Fruit fly (Drosophila melanogaster) whole organism, wandering third instar larva: ENCODE results near the gene xit.
A peak's percentile ranks its signal among the peaks of the same experiment; 100 is the strongest.

Experiments
- Abd-B ChIP-seq: fragments of >200 bp; optimal IDR thresholded peaks from 2 replicates; lab custom pipeline; 2017; ENCODE audit warnings: missing biosample characterization, missing genetic modification characterization
- CG32264 ChIP-seq: fragments of 200-800 bp; sonication (Bioruptor generic); optimal IDR thresholded peaks from 2 replicates; lab custom pipeline; 2016; ENCODE audit warnings: missing biosample characterization, missing genetic modification characterization
- Dfd ChIP-seq: fragments of >200 bp; optimal IDR thresholded peaks from 2 replicates; lab custom pipeline; 2017; ENCODE audit warnings: missing biosample characterization, missing genetic modification characterization
- Dif ChIP-seq: fragments of 200-275, 200-300 bp; sonication (Bioruptor generic); optimal IDR thresholded peaks from 2 replicates; lab custom pipeline; 2018; ENCODE audit warnings: missing biosample characterization, missing genetic modification characterization; ENCODE audit not compliant: partially characterized antibody
- GATAd ChIP-seq: sonication (Bioruptor generic); optimal IDR thresholded peaks from 2 replicates; lab custom pipeline; 2016; ENCODE audit warnings: missing biosample characterization, missing genetic modification characterization
- HLH106 ChIP-seq: fragments of 200-800 bp; optimal IDR thresholded peaks from 3 replicates; lab custom pipeline; 2019; ENCODE audit warnings: missing biosample characterization, mild to moderate bottlenecking, missing genetic modification characterization, moderate library complexity
- Hnf4 ChIP-seq: fragments of 200-800 bp; sonication (Bioruptor generic); optimal IDR thresholded peaks from 2 replicates; lab custom pipeline; 2016; ENCODE audit warnings: missing biosample characterization, mild to moderate bottlenecking, missing genetic modification characterization
- Hr83 ChIP-seq: fragments of 200-300 bp; sonication (Bioruptor generic); optimal IDR thresholded peaks from 2 replicates; lab custom pipeline; 2016; ENCODE audit warnings: missing biosample characterization, mild to moderate bottlenecking, missing genetic modification characterization, moderate library complexity; ENCODE audit not compliant: poor library complexity, severe bottlenecking
- Jra ChIP-seq: sonication (Bioruptor generic); optimal IDR thresholded peaks from 2 replicates; lab custom pipeline; 2016; ENCODE audit warnings: missing biosample characterization, missing genetic modification characterization
- Mio ChIP-seq: sonication (Bioruptor generic); optimal IDR thresholded peaks from 2 replicates; lab custom pipeline; 2016; ENCODE audit warnings: missing biosample characterization, missing genetic modification characterization
- Myc ChIP-seq: fragments of >200 bp; optimal IDR thresholded peaks from 2 replicates; lab custom pipeline; 2017
- N ChIP-seq: fragments of >200 bp; optimal IDR thresholded peaks from 2 replicates; lab custom pipeline; 2018; ENCODE audit warnings: missing biosample characterization, missing external identifiers, missing genetic modification characterization
- OdsH ChIP-seq: fragments of 200-800 bp; sonication (Bioruptor generic); optimal IDR thresholded peaks from 2 replicates; lab custom pipeline; 2016; ENCODE audit warnings: missing biosample characterization, mild to moderate bottlenecking, missing genetic modification characterization
- Rel ChIP-seq, 2 experiments: fragments of 200-800 bp; sonication (Bioruptor generic) in 1 of 2; optimal IDR thresholded peaks; 2 replicates in 1 of 2; 3 replicates in 1 of 2; lab custom pipeline; 2016 to 2019; ENCODE audit warnings: mild to moderate bottlenecking in 2 of 2, missing biosample characterization in 2 of 2, missing genetic modification characterization in 2 of 2, moderate library complexity in 1 of 2
- Sp1 ChIP-seq: fragments of 200-800 bp; sonication (Bioruptor generic); optimal IDR thresholded peaks from 3 replicates; lab custom pipeline; 2019; ENCODE audit warnings: missing biosample characterization, mild to moderate bottlenecking, missing genetic modification characterization, moderate library complexity
- Vsx2 ChIP-seq: fragments of 200-300, 225-300 bp; sonication (Bioruptor generic); optimal IDR thresholded peaks from 2 replicates; lab custom pipeline; 2018; ENCODE audit warnings: missing biosample characterization, missing genetic modification characterization; ENCODE audit not compliant: partially characterized antibody
- br ChIP-seq: fragments of 200-800 bp; sonication (Bioruptor generic); optimal IDR thresholded peaks from 2 replicates; lab custom pipeline; 2016; ENCODE audit warnings: missing biosample characterization, missing genetic modification characterization
- dl ChIP-seq, 2 experiments: fragments of 175-275, 200-275 bp in 1 of 2; fragments of 200-275 bp in 1 of 2; sonication (Bioruptor generic); optimal IDR thresholded peaks; lab custom pipeline; 2018; ENCODE audit warnings: mild to moderate bottlenecking in 2 of 2, missing biosample characterization in 2 of 2, missing genetic modification characterization in 2 of 2, moderate library complexity in 2 of 2; ENCODE audit not compliant: partially characterized antibody in 2 of 2, insufficient read depth in 1 of 2
- dmrt93B ChIP-seq: fragments of 200-800 bp; sonication (Bioruptor generic); optimal IDR thresholded peaks from 2 replicates; lab custom pipeline; 2018; ENCODE audit warnings: missing biosample characterization, mild to moderate bottlenecking, missing genetic modification characterization
- dsf ChIP-seq: sonication (Bioruptor generic); optimal IDR thresholded peaks from 2 replicates; lab custom pipeline; 2016; ENCODE audit warnings: missing biosample characterization, missing genetic modification characterization, borderline replicate concordance
- ey ChIP-seq: fragments of 200-800 bp; sonication (Bioruptor generic); optimal IDR thresholded peaks from 2 replicates; lab custom pipeline; 2016; ENCODE audit warnings: missing biosample characterization, missing genetic modification characterization
- foxo ChIP-seq, 2 experiments: fragments of 200-800 bp; sonication (Bioruptor generic); optimal IDR thresholded peaks; 2 replicates in 1 of 2; 3 replicates in 1 of 2; lab custom pipeline; 2016 to 2017; ENCODE audit warnings: missing biosample characterization in 2 of 2, missing genetic modification characterization in 2 of 2
- fru ChIP-seq: fragments of 200-800 bp; sonication (Bioruptor generic); optimal IDR thresholded peaks from 3 replicates; lab custom pipeline; 2016; ENCODE audit warnings: missing biosample characterization, mild to moderate bottlenecking, missing genetic modification characterization
- h ChIP-seq: fragments of 200-800 bp; sonication (Bioruptor generic); optimal IDR thresholded peaks from 3 replicates; lab custom pipeline; 2016; ENCODE audit warnings: missing biosample characterization, mild to moderate bottlenecking, missing genetic modification characterization
- lola ChIP-seq: fragments of >200 bp; optimal IDR thresholded peaks from 2 replicates; lab custom pipeline; 2017; ENCODE audit warnings: missing biosample characterization, missing genetic modification characterization
- pan ChIP-seq: fragments of >200 bp; optimal IDR thresholded peaks from 2 replicates; lab custom pipeline; 2017
- psq ChIP-seq: fragments of 200-800 bp; sonication (Bioruptor generic); optimal IDR thresholded peaks from 3 replicates; lab custom pipeline; 2017; ENCODE audit warnings: missing biosample characterization, mild to moderate bottlenecking, missing genetic modification characterization, moderate library complexity
- rgr ChIP-seq: fragments of 200-800 bp; sonication (Bioruptor generic); optimal IDR thresholded peaks from 3 replicates; lab custom pipeline; 2016; ENCODE audit warnings: missing biosample characterization, mild to moderate bottlenecking, missing genetic modification characterization
- sage ChIP-seq: fragments of 200-800 bp; sonication (Bioruptor generic); optimal IDR thresholded peaks from 2 replicates; lab custom pipeline; 2016; ENCODE audit warnings: missing biosample characterization, mild to moderate bottlenecking, missing genetic modification characterization
- sv ChIP-seq: fragments of 200-800 bp; sonication (Bioruptor generic); optimal IDR thresholded peaks from 3 replicates; lab custom pipeline; 2016; ENCODE audit warnings: missing biosample characterization, missing genetic modification characterization
- tai ChIP-seq: sonication (Bioruptor generic); optimal IDR thresholded peaks from 2 replicates; lab custom pipeline; 2016; ENCODE audit warnings: missing biosample characterization, missing genetic modification characterization
- usp ChIP-seq: fragments of >200 bp; optimal IDR thresholded peaks from 2 replicates; lab custom pipeline; 2017; ENCODE audit warnings: missing biosample characterization, missing genetic modification characterization
- woc ChIP-seq: sonication (Bioruptor generic); optimal IDR thresholded peaks from 2 replicates; lab custom pipeline; 2016; ENCODE audit warnings: missing biosample characterization, mild to moderate bottlenecking, missing genetic modification characterization

Gene xit

DNA sequence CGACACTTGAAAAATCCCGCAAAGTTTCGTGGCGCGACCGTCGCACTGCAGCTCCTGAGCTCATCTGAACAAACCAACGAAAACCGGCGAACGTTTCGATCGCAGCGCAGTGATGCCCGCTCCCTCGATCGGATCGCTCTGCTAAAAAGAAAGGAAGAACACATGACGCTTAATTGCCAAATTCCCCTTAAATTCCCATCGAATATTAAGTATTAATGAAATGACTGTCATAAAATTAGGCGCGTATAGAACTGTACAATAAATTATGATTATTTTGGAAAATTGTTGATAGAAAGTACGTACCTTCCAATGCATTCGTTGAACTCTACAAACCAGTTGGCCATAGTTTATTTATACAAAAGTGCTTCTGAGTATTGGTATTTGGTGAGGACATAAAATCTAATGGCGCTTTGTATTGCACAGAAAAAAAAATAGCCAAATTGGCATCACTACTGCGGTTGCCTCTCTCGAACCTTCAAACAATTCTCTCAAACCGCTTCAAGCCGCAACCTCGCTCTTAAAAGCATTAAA is 41.1 kb upstream of the xit start, which contains the start of gene shf:
shf (minus strand) TSS at position 51 of the 531 bp plus-strand sequence.
- TF ChIP-seq Myc (lab: Kevin White, UChicago), result peak; percentile 94
- no peak for TF ChIP-seq Hnf4 (GFP tag; lab: Kevin White, UChicago)
- peak; percentile 35 for TF ChIP-seq HLH106 (tag; lab: Kevin White, UChicago)
- peak; percentile 29 for TF ChIP-seq ey
- TF ChIP-seq sage, result no peak
- TF ChIP-seq OdsH (GFP tag; lab: Kevin White, UChicago), result peak; percentile 8
- TF ChIP-seq rgr (GFP tag; lab: Kevin White, UChicago), result peak; percentile 5
- TF ChIP-seq sv, result no peak
- no peak for TF ChIP-seq Rel (GFP tag; optimal IDR thresholded peaks at IDR 0.05; lab: Kevin White, UChicago)
- TF ChIP-seq Rel (tag; optimal IDR thresholded peaks at IDR 0.05; lab: Kevin White, UChicago), result peak; percentile 87
- TF ChIP-seq woc (GFP tag; lab: Kevin White, UChicago), result peak; percentile 79
- TF ChIP-seq dl (GFP tag; optimal IDR thresholded peaks at IDR 0.05; lab: Kevin White, UChicago; ENCODE audit: insufficient read depth in 1 of 2, partially characterized antibody in 2 of 2), result no peak

DNA sequence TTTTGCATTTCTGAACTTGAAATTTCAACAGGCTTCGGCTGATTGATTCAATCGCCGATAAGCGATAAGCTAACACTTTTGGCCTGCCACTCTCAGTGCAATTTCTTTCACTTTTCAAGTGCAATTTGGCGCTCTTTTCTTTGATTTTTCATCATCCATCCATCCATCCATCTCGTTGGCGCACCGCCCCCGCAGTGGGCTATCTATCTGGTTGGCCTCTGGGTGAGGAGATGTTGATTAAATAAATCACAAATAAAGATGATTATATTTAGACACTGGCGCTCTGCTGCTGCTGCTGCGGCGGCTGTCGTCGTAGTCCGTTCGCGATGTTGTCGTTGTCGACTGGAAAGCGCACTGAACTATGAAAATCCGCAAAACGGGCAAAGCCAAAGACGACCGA is 29.9 kb upstream of the xit start:
- TF ChIP-seq pan (lab: Kevin White, UChicago), result no peak
- TF ChIP-seq Jra (GFP tag; lab: Kevin White, UChicago), result no peak
- no peak for TF ChIP-seq Vsx2 (GFP tag; lab: Kevin White, UChicago)
- TF ChIP-seq GATAd (GFP tag; lab: Kevin White, UChicago), result no peak
- no peak for TF ChIP-seq tai
- no peak for TF ChIP-seq Hr83 (GFP tag; lab: Kevin White, UChicago)
- no peak for TF ChIP-seq Mio (GFP tag; lab: Kevin White, UChicago)
- TF ChIP-seq dsf (GFP tag; lab: Kevin White, UChicago), result no peak
- TF ChIP-seq Abd-B (GFP tag; lab: Kevin White, UChicago), result no peak
- no peak for TF ChIP-seq usp

DNA sequence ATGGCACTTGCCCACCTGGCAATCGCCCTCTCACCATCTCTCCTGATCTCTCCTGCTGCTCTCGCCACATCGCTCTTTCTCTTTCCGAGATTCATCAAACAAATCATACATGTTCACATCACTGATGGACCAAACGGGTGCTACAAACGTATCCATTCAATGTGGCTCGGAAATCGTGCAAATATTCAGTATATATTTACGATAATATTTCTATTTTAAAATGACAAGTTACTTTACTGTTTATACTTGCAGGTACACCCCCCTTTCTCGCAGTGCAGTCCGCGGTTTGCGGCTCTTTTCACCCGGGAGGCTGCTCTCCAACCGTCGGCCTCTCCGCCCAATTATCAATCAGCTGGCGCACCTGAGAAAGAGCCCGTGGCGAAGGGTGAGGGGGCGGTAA is 29.3 kb upstream of the xit start:
- peak; percentile 50 for TF ChIP-seq HLH106 (tag; lab: Kevin White, UChicago)
- peak; percentile 78 for TF ChIP-seq rgr (GFP tag; lab: Kevin White, UChicago)
- TF ChIP-seq Hr83 (GFP tag; lab: Kevin White, UChicago), result no peak
- peak; percentile 22 for TF ChIP-seq sage
- no peak for TF ChIP-seq N
- TF ChIP-seq lola (GFP tag; lab: Kevin White, UChicago), result no peak
- TF ChIP-seq OdsH (GFP tag; lab: Kevin White, UChicago), result peak; percentile 74
- no peak for TF ChIP-seq Rel (GFP tag; optimal IDR thresholded peaks at IDR 0.05; lab: Kevin White, UChicago)
- TF ChIP-seq Rel (tag; optimal IDR thresholded peaks at IDR 0.05; lab: Kevin White, UChicago), result no peak
- no peak for TF ChIP-seq pan (lab: Kevin White, UChicago)
- no peak for TF ChIP-seq usp
- peak; percentile 55 for TF ChIP-seq Sp1
- TF ChIP-seq Dif (GFP tag; lab: Kevin White, UChicago), result peak; percentile 2
- no peak for TF ChIP-seq Mio (GFP tag; lab: Kevin White, UChicago)
- peak; percentile 33 for TF ChIP-seq woc (GFP tag; lab: Kevin White, UChicago)
- TF ChIP-seq foxo (GFP tag; optimal IDR thresholded peaks at IDR 0.05; lab: Kevin White, UChicago), result peak in 1 of 2 experiments; percentile 74
- TF ChIP-seq Hnf4 (GFP tag; lab: Kevin White, UChicago), result no peak
- peak; percentile 65 for TF ChIP-seq br (GFP tag; lab: Kevin White, UChicago)
- no peak for TF ChIP-seq fru (GFP tag; lab: Kevin White, UChicago)
- peak; percentile 12 for TF ChIP-seq CG32264 (GFP tag; lab: Kevin White, UChicago)
- no peak for TF ChIP-seq GATAd (GFP tag; lab: Kevin White, UChicago)
- peak; percentile 54 for TF ChIP-seq psq (GFP tag; lab: Kevin White, UChicago)
- peak; percentile 71 for TF ChIP-seq ey
- no peak for TF ChIP-seq Dfd (GFP tag; lab: Kevin White, UChicago)
- peak; percentile 76 for TF ChIP-seq h (GFP tag; lab: Kevin White, UChicago)
- peak; percentile 41 for TF ChIP-seq dmrt93B (GFP tag; lab: Kevin White, UChicago)

DNA sequence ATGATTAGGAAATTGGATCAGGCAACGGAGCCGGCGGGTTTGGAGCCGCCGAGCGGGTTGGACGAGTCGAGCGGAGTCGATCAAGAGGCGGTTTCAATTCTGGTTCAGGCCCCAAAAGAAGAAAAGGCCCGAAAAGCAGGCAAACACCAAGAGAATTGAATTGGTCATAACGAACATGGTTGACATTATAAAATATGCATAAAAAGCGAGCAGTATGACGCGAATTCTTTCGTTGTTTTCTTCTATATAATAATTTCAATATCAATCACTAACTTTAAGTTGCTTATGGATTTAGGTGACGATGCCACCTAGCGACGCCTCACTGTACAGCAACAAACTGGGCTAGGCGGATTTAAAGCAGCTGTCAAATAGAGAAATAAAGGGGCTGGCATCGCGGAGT is 27.9 kb upstream of the xit start:
- no peak for TF ChIP-seq dmrt93B (GFP tag; lab: Kevin White, UChicago)
- no peak for TF ChIP-seq Dif (GFP tag; lab: Kevin White, UChicago)
- TF ChIP-seq CG32264 (GFP tag; lab: Kevin White, UChicago), result no peak
- no peak for TF ChIP-seq OdsH (GFP tag; lab: Kevin White, UChicago)
- TF ChIP-seq Vsx2 (GFP tag; lab: Kevin White, UChicago), result no peak
